Worm (Caenorhabditis elegans): ENCODE data around the gene gpa-2.

DNA sequence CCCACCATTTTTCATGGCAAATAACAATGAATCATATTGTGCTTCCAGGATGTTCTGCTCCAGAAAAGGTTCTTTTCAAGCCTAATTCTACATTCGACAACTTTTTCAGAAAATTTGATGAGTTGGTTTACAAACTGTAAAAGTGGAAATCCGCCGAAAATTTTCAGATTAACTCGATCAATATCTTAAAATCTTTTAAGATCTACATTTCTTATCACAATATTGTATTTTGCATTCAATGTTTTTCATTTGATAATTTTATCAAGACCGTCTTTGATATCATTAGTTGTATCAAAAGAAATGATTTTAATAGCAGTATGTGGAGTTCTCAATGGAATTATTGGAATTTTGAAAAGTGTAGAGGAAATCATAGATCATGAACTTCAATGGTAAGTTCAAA, 11.0 kb upstream of the gpa-2 start, which contains the start of gene F38E1.6:
- TF ChIP-seq fos-1 (tag; optimal IDR thresholded peaks at IDR 0.05): no peak
- no peak for TF ChIP-seq lim-7 (GFP tag; IDR thresholded peaks at IDR 0.05)
- no peak for TF ChIP-seq mxl-3 (GFP tag; optimal IDR thresholded peaks at IDR 0.05)
- no peak for TF ChIP-seq zag-1 (tag; optimal IDR thresholded peaks at IDR 0.05)
- TF ChIP-seq gei-8 (GFP tag; optimal IDR thresholded peaks at IDR 0.05): no peak
